Worm (Caenorhabditis elegans): ENCODE results near the gene tes-1.

tes-1 gene

DNA sequence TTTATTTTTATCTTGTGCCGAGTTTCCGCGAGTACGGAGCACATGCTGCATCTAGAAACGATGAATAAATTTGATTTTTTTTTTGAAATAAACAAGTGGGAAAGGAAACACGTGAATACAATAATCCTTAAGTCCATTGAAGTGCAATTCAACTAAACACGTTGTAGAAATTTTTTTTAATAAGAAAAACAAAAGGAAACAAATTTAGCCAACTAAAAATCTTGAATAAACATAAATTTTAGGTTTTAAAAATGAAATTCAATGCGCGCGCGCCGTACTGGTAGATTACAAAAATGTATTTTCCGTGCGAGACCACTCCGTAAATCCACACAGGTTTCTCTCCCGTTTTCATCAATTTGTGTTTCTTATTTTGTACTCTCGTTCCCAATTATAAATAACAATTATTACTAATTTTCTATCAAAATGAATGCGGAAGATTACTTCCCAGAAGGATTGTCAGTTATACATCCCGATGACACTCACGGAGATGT lies 22.0 kb upstream of the tes-1 start, which contains the start of the genes plk-3 and F55G1.6:
Gene plk-3, minus strand, starts transcription at position 51 of the 491 bp plus-strand sequence.
Gene F55G1.6, plus strand, starts transcription at position 359 of the 491 bp plus-strand sequence.
- TF ChIP-seq dao-5 (tag; optimal IDR thresholded peaks at IDR 0.05) (no peak), him-1 (tag; optimal IDR thresholded peaks at IDR 0.05) (no peak), W03F9.2 (tag; optimal IDR thresholded peaks at IDR 0.05) (no peak)

DNA sequence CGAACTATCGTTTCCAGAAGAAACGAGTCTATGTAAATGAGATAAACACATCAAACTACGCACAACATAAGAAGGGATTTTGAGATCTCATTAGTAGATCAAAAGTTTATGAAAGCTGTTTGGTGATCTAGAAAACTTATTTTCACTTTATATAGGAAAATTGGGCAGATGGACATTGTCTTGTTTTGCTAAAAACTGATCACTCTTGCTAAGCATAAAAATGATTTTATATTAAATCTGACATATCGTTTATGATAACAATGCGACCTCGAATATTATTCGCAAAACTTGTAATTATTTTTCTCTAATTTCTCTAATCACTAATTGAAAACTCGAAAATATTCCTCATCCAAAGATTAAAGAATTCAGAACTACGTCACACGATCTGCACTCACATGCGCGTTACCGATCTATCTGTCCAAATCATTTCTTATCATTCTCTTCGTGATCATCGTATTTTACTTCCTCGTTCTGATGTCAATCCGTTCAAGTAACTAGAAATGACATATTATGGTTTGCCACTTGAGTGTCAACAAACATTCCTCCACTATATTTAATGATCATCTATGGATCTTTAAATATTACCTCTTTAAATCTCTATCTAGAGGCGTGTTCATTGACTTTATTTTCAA lies 18.7 kb upstream of the tes-1 start, which contains the start of gene F55G1.7:
Gene F55G1.7, minus strand, starts transcription at position 51 of the 632 bp plus-strand sequence.
- TF ChIP-seq dao-5 (tag; optimal IDR thresholded peaks at IDR 0.05) (no peak), him-1 (tag; optimal IDR thresholded peaks at IDR 0.05) (no peak), W03F9.2 (tag; optimal IDR thresholded peaks at IDR 0.05) (no peak)

DNA sequence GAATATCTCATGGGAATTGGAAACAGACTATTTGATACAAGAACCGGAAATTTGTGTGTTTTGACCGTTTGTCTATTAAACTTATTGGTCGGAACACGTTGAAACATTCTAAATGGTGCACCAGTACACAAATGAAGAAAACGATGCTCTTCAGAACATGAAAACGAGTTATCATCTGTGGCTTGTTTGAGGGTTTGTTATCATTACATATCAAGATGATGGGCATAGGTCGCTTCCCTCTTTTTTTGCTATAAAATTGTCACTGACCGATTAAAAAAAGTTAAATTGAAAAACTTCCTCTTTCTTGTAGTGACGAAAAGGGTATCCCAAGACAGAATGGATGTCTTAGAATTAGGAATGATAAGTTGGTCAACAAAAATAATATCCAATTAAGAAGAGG lies 17.4 kb upstream of the tes-1 start:
- TF ChIP-seq W03F9.2 (tag; optimal IDR thresholded peaks at IDR 0.05) (no peak), dao-5 (tag; optimal IDR thresholded peaks at IDR 0.05) (no peak), him-1 (tag; optimal IDR thresholded peaks at IDR 0.05) (no peak)

DNA sequence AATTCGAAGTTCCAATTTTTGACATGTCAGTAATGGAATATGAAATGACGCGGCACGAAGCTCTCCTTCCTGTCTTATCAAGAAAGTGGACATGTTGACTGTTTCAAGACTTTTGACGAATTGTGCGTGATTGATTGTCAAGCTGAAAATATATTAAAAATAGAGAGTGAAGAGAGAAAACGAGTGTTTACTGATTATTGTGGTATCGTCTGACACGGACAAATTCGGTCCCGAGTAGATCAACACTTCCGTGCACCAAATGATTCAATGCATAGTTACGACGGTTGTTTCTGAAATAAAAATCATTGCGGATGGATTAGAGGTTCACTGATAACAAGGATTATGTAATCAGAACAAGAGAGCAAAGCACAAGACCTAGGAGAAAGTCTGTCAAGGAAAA lies 15.9 kb upstream of the tes-1 start:
- no peak for TF ChIP-seq him-1 (tag; optimal IDR thresholded peaks at IDR 0.05)
- no peak for TF ChIP-seq W03F9.2 (tag; optimal IDR thresholded peaks at IDR 0.05)
- TF ChIP-seq dao-5 (tag; optimal IDR thresholded peaks at IDR 0.05), result no peak

DNA sequence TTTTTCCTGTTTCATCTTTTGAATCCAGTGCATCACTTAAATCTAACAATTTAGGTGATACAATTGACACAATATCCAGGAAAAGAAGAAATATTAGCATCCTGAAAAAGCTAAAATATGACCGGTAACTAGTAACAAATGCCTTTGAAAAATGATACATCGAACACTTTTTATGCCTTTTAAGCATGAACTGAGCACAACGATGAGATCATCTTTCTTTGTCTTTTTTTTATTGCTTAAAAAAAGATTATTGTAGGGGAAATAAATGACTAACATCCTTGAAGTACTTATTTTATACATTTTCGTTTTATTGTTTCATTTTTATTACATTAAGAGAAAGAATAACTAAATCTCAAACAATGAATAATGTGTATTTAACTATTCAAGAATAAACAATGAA lies 14.6 kb upstream of the tes-1 start, which contains the start of gene F13B6.3:
Gene F13B6.3, minus strand, starts transcription at position 101 of the 400 bp plus-strand sequence.
- no peak for TF ChIP-seq him-1 (tag; optimal IDR thresholded peaks at IDR 0.05)

DNA sequence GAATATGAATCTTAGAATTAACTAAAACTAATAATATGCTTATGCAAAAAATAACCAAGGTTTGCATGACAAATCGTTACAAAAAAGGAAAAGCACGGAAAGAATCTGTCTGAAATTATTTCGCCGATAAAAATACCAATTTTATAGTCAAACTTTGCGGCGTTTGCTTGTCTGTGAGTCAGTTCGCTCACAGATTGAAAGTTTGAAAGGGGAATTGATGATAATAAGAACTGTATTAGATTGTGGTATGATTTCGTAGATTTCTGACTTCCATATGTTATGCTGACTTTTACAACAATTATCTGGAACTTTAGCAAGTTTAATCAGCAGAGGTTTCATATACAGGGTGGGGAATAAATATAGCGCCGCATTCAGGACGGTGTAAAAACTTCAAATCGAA lies 9.0 kb upstream of the tes-1 start, which contains the start of gene F13B6.2:
Gene F13B6.2, minus strand, starts transcription at position 101 of the 400 bp plus-strand sequence.
- TF ChIP-seq him-1 (tag; optimal IDR thresholded peaks at IDR 0.05), result no peak
- no peak for TF ChIP-seq dao-5 (tag; optimal IDR thresholded peaks at IDR 0.05)
- no peak for TF ChIP-seq W03F9.2 (tag; optimal IDR thresholded peaks at IDR 0.05)

DNA sequence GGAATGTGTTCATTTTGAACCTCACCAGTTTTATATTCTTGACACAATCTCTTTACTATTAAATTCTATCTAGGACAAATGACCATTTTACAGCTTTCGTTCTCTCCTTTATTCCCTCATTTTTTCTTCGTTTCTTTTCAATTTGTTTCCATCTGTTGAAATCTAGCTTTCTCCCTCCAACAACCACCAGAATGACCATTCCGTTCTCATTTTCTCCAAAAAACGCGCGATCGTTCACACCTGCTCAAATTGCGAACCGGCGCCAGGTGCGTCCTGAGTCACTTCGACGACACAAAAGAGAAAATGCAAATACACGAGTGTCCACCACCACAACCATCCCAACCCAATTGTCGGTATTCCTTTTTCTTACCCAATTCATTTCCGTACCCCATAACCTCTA lies 5.0 kb upstream of the tes-1 start, which contains the start of gene F13B6.1:
Gene F13B6.1, plus strand, starts transcription at position 301 of the 400 bp plus-strand sequence.
- TF ChIP-seq dao-5 (tag; optimal IDR thresholded peaks at IDR 0.05) (no peak), him-1 (tag; optimal IDR thresholded peaks at IDR 0.05) (no peak), W03F9.2 (tag; optimal IDR thresholded peaks at IDR 0.05) (no peak)

DNA sequence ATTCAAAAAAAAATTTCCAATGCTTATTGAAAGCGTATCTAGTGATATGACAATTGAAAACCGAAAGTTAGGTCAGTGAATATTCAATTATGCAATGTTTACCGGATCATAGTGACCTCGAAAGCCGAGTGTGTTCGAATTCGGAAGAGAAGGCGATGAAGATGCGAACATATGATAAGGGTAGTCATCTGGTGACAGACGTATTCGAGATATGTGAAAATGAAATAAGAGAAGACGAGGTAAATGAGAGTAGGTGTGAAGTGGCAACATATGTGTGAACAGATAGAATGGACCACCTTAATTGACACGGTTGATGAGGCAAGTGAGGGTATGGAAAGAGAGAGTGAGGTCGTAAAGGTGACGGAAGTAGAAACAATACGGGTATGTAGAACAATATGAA lies 3.6 kb upstream of the tes-1 start:
- TF ChIP-seq him-1 (tag; optimal IDR thresholded peaks at IDR 0.05), result no peak

DNA sequence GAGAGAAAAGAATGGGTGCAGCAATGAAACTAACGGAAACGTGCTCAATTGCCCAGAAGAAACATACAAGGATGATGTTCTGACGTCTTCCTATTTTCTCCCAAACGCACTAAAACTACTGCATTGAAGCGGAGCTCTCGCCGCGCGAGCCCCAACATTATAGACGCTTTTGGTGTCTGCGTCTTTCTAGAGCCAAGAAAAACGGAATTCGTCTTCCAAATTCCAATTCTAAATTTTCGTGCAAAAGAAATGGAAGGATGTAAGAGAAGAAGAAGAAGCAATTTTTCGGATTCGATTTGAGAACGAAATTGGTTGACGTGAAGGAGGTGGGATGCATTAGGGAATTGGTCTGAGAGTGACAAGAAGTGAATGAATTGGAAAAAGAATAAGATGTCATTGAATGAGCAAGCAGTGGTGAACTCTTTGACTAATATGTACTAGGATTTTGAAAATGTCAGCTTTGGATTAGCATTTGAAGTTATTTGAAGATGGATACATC lies 2.5 kb upstream of the tes-1 start:
- TF ChIP-seq him-1 (tag; optimal IDR thresholded peaks at IDR 0.05) (no peak), W03F9.2 (tag; optimal IDR thresholded peaks at IDR 0.05) (no peak), dao-5 (tag; optimal IDR thresholded peaks at IDR 0.05) (no peak)

DNA sequence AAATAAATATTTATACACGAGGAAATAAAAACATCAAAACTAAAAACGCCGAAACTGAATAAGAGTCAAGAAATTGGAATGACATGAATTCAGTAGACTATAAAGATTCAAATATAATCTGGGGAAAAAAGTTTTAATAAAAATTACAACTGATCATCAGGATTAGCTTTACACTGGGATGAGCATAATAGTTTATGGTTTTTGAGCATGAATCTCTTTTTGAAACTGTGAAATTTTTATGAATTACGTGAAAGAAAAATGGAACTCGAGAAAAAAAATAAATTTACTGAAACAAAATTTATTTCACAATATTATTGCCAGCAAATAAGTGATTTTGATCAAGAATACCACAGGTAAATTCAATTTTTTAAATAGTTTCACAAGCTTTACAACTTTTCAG lies 3.7 kb downstream of the tes-1 start, which contains the start of gene B0496.2:
Gene B0496.2, plus strand, starts transcription at position 301 of the 400 bp plus-strand sequence.
- TF ChIP-seq dao-5 (tag; optimal IDR thresholded peaks at IDR 0.05) (no peak), him-1 (tag; optimal IDR thresholded peaks at IDR 0.05) (no peak), W03F9.2 (tag; optimal IDR thresholded peaks at IDR 0.05) (no peak)

DNA sequence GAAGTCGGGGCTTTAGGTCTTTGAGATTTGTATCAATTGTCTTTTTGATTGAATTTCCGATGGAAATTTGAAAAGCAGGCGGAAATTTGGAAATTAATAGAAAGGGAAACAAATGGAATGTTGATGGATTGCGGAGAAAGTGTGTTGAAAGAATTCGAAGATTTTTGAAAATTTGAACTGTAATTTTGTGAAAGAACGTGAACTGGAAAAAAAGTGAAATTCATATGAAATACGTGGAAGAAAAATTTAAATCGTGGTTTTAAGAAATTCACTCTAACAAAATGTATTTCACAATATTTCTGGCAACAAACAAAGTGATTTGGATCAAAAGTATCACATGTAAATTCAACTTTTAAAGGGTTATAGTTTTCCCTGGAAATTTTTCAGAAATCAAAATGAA lies 5.2 kb downstream of the tes-1 start, which contains the start of gene B0496.1:
Gene B0496.1, plus strand, starts transcription at position 301 of the 400 bp plus-strand sequence.
- TF ChIP-seq dao-5 (tag; optimal IDR thresholded peaks at IDR 0.05) (no peak), W03F9.2 (tag; optimal IDR thresholded peaks at IDR 0.05) (no peak), him-1 (tag; optimal IDR thresholded peaks at IDR 0.05) (no peak)

DNA sequence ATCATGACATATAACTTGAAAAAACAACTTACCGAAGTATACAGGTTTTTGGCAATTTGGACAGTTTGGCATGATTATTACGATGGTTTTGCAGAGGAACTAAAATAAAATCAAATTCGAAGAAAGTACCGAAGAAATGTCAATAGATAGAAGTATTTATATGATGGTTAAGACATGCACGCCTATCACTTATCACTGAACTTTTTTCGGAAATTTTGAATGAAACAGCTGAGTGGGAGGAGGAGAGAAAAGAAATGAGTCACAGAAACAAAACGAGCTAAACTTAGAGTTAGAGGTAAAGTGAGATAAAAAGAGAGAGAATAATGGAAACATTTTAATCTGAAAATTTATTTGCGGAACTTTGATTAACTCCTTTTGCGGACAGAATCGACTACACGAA lies 6.0 kb downstream of the tes-1 start, which contains the start of gene valv-1:
Gene valv-1, minus strand, starts transcription at position 101 of the 400 bp plus-strand sequence.
- TF ChIP-seq him-1 (tag; optimal IDR thresholded peaks at IDR 0.05) (no peak), W03F9.2 (tag; optimal IDR thresholded peaks at IDR 0.05) (no peak)

DNA sequence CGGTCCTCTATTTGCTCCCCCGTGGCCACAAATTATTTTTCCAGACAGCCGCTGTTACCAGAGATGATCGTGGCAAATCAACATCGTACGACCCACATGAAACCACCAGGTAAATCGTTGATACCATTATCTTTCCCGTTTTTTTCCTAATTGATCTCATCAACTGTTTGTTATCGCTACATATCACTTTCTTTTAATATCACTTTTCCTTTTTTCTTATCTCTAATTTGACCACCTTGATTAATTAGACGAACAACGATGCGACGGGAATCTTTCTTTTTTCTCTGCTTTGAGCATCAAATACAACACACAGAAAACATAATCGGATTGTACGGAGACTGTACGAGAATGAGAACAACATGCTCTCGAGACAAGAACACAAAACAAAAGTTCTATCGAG lies 11.0 kb downstream of the tes-1 start:
- TF ChIP-seq W03F9.2 (tag; optimal IDR thresholded peaks at IDR 0.05), result no peak
- no peak for TF ChIP-seq him-1 (tag; optimal IDR thresholded peaks at IDR 0.05)
- TF ChIP-seq dao-5 (tag; optimal IDR thresholded peaks at IDR 0.05), result no peak

DNA sequence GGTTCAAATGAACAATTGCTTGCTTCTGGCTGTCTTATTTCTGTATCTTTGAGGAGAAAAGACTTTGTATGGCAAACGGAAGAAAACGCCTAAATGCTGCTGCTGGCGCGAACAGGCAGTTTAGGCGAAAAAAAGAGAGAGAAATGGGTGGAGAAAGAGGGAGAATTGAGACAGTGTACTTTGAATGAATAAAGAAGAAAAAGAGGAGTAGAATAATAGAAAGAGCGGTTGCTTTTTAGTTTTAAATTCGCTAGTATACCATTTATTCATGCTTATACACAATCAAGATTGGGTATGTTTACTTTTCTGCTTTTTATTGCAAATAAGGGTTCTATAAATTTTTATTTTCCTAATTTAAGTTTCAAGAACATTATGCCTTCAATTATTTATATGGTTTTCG lies 11.9 kb downstream of the tes-1 start:
- TF ChIP-seq W03F9.2 (tag; optimal IDR thresholded peaks at IDR 0.05) (no peak), him-1 (tag; optimal IDR thresholded peaks at IDR 0.05) (no peak), dao-5 (tag; optimal IDR thresholded peaks at IDR 0.05) (no peak)
